Worm (Caenorhabditis elegans) whole organism, L1 larva: ENCODE measurements around the gene nspb-11.
A peak's percentile ranks its signal among the peaks of the same experiment; 100 is the strongest.

Source experiments
- C34B4.2 ChIP-seq: sonication (generic microtip); optimal IDR thresholded peaks from 2 replicates; lab custom pipeline; 2017; ENCODE audit warnings: mild to moderate bottlenecking, missing genetic modification characterization, missing compliant biosample characterization
- aly-2 ChIP-seq: fragments of 150-350 bp; optimal IDR thresholded peaks from 2 replicates; lab custom pipeline; 2014; ENCODE audit warnings: missing biosample characterization, missing genetic modification characterization
- ama-1 ChIP-seq: fragments of 150-350 bp; optimal IDR thresholded peaks from 2 replicates; lab custom pipeline; 2014
- blmp-1 ChIP-seq: fragments of 150-350 bp; optimal IDR thresholded peaks from 2 replicates; lab custom pipeline; 2014; ENCODE audit warnings: missing biosample characterization, missing genetic modification characterization
- ceh-8 ChIP-seq: fragments of 200-800 bp; sonication (Bioruptor generic); optimal IDR thresholded peaks from 2 replicates; lab custom pipeline; 2018; ENCODE audit warnings: mild to moderate bottlenecking, missing genetic modification characterization, moderate library complexity, missing compliant biosample characterization
- ceh-90 ChIP-seq: sonication (generic microtip); optimal IDR thresholded peaks from 2 replicates; lab custom pipeline; 2016; ENCODE audit warnings: missing genetic modification characterization, missing compliant biosample characterization
- dsc-1 ChIP-seq: sonication (generic microtip); optimal IDR thresholded peaks from 2 replicates; lab custom pipeline; 2016; ENCODE audit warnings: mild to moderate bottlenecking, missing genetic modification characterization, missing compliant biosample characterization
- efl-1 ChIP-seq, 4 experiments: fragments of 150-350 bp; optimal IDR thresholded peaks in 3 of 4; peaks in 1 of 4; 1 replicate in 1 of 4; 2 replicates in 3 of 4; lab custom pipeline; 2014; ENCODE audit warnings: missing biosample characterization in 2 of 4, missing genetic modification characterization in 2 of 4, missing genetic modification reagents in 2 of 4
- efl-3 ChIP-seq: fragments of 200-800 bp; sonication (Bioruptor generic); optimal IDR thresholded peaks from 2 replicates; lab custom pipeline; 2018; ENCODE audit warnings: mild to moderate bottlenecking, missing genetic modification characterization, missing compliant biosample characterization
- elt-2 ChIP-seq: sonication (generic microtip); optimal IDR thresholded peaks from 2 replicates; lab custom pipeline; 2016; ENCODE audit warnings: missing genetic modification characterization, mild to moderate bottlenecking, inconsistent platforms, missing compliant biosample characterization, missing genetic modification reagents
- elt-3 ChIP-seq, 6 experiments: fragments of 150-350 bp in 1 of 6; sonication (generic microtip); optimal IDR thresholded peaks; 2 replicates each; lab custom pipeline; 2017 to 2018; ENCODE audit warnings: missing biosample characterization in 6 of 6, missing genetic modification characterization in 6 of 6, inconsistent platforms in 1 of 6
- ets-5 ChIP-seq: fragments of 200-800 bp; sonication (Bioruptor generic); IDR thresholded peaks from 2 replicates; pipeline ENCODE4 v1.3.6; 2022; ENCODE audit warnings: missing genetic modification characterization, missing compliant biosample characterization
- fkh-10 ChIP-seq: sonication (generic microtip); optimal IDR thresholded peaks from 2 replicates; lab custom pipeline; 2017; ENCODE audit warnings: missing biosample characterization, missing genetic modification reagents, missing genetic modification characterization
- fkh-4 ChIP-seq: sonication (generic microtip); optimal IDR thresholded peaks from 2 replicates; lab custom pipeline; 2016; ENCODE audit warnings: missing compliant biosample characterization, missing genetic modification characterization, borderline replicate concordance
- grh-1 ChIP-seq: fragments of 200-800 bp; sonication (Bioruptor generic); IDR thresholded peaks from 2 replicates; pipeline ENCODE4 v1.3.6; 2022; ENCODE audit warnings: missing genetic modification reagents, missing genetic modification characterization, missing compliant biosample characterization
- hlh-17 ChIP-seq: fragments of 200-800 bp; sonication (Bioruptor generic); optimal IDR thresholded peaks from 2 replicates; lab custom pipeline; 2018; ENCODE audit warnings: missing genetic modification characterization, mild to moderate bottlenecking, missing compliant biosample characterization, moderate library complexity, borderline replicate concordance
- hpl-2 ChIP-seq: fragments of 150-350 bp; optimal IDR thresholded peaks from 2 replicates; lab custom pipeline; 2014; ENCODE audit warnings: missing biosample characterization, missing genetic modification reagents, missing genetic modification characterization
- isw-1 ChIP-seq: fragments of 200-800 bp; sonication (Bioruptor generic); IDR thresholded peaks from 2 replicates; pipeline ENCODE4 v1.3.6; 2022; ENCODE audit warnings: missing genetic modification characterization, missing compliant biosample characterization
- lin-13 ChIP-seq: fragments of 150-350 bp; optimal IDR thresholded peaks from 2 replicates; lab custom pipeline; 2014; ENCODE audit warnings: missing biosample characterization, missing genetic modification reagents, missing genetic modification characterization
- lin-35 ChIP-seq, 2 experiments: fragments of 150-350 bp; optimal IDR thresholded peaks; 2 replicates each; lab custom pipeline; 2014; ENCODE audit warnings: missing biosample characterization in 2 of 2, missing genetic modification characterization in 2 of 2, missing genetic modification reagents in 2 of 2
- lir-3 ChIP-seq: sonication (generic microtip); optimal IDR thresholded peaks from 2 replicates; lab custom pipeline; 2016; ENCODE audit warnings: mild to moderate bottlenecking, missing genetic modification characterization, moderate library complexity, missing compliant biosample characterization; ENCODE audit not compliant: poor library complexity
- lsy-2 ChIP-seq, 2 experiments: fragments of 150-350 bp; optimal IDR thresholded peaks; 2 replicates each; lab custom pipeline; 2014; ENCODE audit warnings: missing biosample characterization in 2 of 2, missing genetic modification characterization in 2 of 2
- mef-2 ChIP-seq: fragments of 150-350 bp; optimal IDR thresholded peaks from 2 replicates; lab custom pipeline; 2014; ENCODE audit warnings: missing biosample characterization, missing genetic modification characterization
- nhr-11 ChIP-seq: fragments of 150-350 bp; optimal IDR thresholded peaks from 2 replicates; lab custom pipeline; 2014; ENCODE audit warnings: missing biosample characterization, missing genetic modification characterization
- nhr-12 ChIP-seq: sonication (generic microtip); optimal IDR thresholded peaks from 2 replicates; lab custom pipeline; 2017; ENCODE audit warnings: missing biosample characterization, missing genetic modification characterization
- nhr-19 ChIP-seq: fragments of 200-800 bp; sonication (Bioruptor generic); conservative IDR thresholded peaks from 2 replicates; pipeline ENCODE4 v1.3.6; 2022; ENCODE audit warnings: missing genetic modification characterization, missing compliant biosample characterization
- nhr-76 ChIP-seq: sonication (generic microtip); optimal IDR thresholded peaks from 2 replicates; lab custom pipeline; 2017; ENCODE audit warnings: missing biosample characterization, missing genetic modification characterization
- nhr-77 ChIP-seq: fragments of 150-350 bp; optimal IDR thresholded peaks from 2 replicates; lab custom pipeline; 2014; ENCODE audit warnings: missing biosample characterization, missing genetic modification characterization
- nhr-84 ChIP-seq: sonication (generic microtip); optimal IDR thresholded peaks from 2 replicates; lab custom pipeline; 2017; ENCODE audit warnings: missing biosample characterization, missing genetic modification characterization
- nhr-90 ChIP-seq: sonication (generic microtip); optimal IDR thresholded peaks from 2 replicates; lab custom pipeline; 2016; ENCODE audit warnings: mild to moderate bottlenecking, missing genetic modification characterization, missing compliant biosample characterization; ENCODE audit not compliant: poor library complexity
- skn-1 ChIP-seq: fragments of 150-350 bp; optimal IDR thresholded peaks from 2 replicates; lab custom pipeline; 2014; ENCODE audit warnings: missing biosample characterization, missing genetic modification characterization
- snpc-4 ChIP-seq: fragments of 150-350 bp; optimal IDR thresholded peaks from 2 replicates; lab custom pipeline; 2014; ENCODE audit warnings: missing biosample characterization, missing genetic modification characterization
- sox-4 ChIP-seq: sonication (generic microtip); optimal IDR thresholded peaks from 2 replicates; lab custom pipeline; 2016; ENCODE audit warnings: missing genetic modification characterization, missing compliant biosample characterization
- unc-130 ChIP-seq: fragments of 150-350 bp; optimal IDR thresholded peaks from 2 replicates; lab custom pipeline; 2017; ENCODE audit warnings: missing biosample characterization, missing genetic modification characterization, inconsistent platforms
- xbp-1 ChIP-seq: sonication (generic microtip); optimal IDR thresholded peaks from 2 replicates; lab custom pipeline; 2016; ENCODE audit warnings: missing genetic modification characterization, missing compliant biosample characterization
- zip-4 ChIP-seq: fragments of 200-800 bp; sonication (Bioruptor generic); optimal IDR thresholded peaks from 2 replicates; lab custom pipeline; 2018; ENCODE audit warnings: mild to moderate bottlenecking, missing genetic modification characterization, moderate library complexity, missing compliant biosample characterization

nspb-11 gene

DNA sequence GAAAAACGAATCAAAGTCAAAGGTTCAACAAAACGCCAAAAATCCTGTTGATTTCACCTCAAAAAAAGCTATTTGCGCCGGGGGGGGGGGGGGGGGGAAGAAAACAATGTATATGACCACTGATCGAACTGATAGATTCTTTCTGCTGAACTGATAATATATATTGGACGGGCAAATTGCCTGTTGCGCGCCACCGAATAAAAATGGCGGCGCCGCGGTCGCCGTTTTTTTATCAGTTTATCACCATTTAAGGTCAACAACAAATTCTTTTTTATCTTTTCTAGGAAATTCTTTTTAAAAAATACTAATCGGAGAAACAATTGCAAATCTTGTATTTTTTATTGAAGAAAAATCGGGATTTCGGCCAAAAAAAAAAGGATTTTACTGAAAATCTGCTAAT is 27.4 kb upstream of the nspb-11 start:
- TF ChIP-seq elt-3 (tag; optimal IDR thresholded peaks at IDR 0.05; lab: Kevin White, UChicago) (peak in 1 of 6 experiments; percentile 70), efl-3 (GFP tag; lab: Kevin White, UChicago) (no peak), nhr-19 (GFP tag; lab: Robert Waterston, UW) (0 out of 2 replicates have a peak, but pooled peaks have one; percentile 8), elt-2 (peak; percentile 73), blmp-1 (tag; lab: Kevin White, UChicago) (peak; percentile 20)

DNA sequence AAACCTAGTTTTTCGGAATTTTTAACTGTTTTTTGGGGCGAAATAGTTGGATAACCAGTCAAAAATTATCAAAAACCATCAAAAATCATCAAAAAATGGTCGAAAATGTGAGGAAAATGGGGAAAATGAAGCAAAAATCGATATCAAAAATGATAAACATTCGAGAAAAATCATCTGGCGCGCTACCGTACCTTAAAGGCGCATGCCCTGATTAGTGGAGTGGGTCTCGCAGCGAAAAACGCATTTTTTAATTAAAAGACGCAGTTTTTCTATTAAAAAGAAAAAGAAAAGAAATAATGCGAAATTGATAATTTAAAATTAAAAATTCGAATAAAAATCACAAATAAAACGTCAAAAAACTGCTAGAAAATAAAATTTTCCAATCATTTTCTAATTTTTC is 26.8 kb upstream of the nspb-11 start, which contains the start of gene F35C5.1:
Gene F35C5.1, plus strand, starts transcription at position 399 of the 400 bp plus-strand sequence.
- TF ChIP-seq sox-4 (no peak), ceh-90 (tag; lab: Kevin White, UChicago) (no peak), snpc-4 (tag; lab: Kevin White, UChicago) (no peak), nhr-12 (no peak), skn-1 (tag; lab: Kevin White, UChicago) (no peak), lsy-2 (tag; optimal IDR thresholded peaks at IDR 0.05; lab: Kevin White, UChicago) (no peak), elt-2 (no peak), ets-5 (GFP tag; lab: Robert Waterston, UW) (no peak)

DNA sequence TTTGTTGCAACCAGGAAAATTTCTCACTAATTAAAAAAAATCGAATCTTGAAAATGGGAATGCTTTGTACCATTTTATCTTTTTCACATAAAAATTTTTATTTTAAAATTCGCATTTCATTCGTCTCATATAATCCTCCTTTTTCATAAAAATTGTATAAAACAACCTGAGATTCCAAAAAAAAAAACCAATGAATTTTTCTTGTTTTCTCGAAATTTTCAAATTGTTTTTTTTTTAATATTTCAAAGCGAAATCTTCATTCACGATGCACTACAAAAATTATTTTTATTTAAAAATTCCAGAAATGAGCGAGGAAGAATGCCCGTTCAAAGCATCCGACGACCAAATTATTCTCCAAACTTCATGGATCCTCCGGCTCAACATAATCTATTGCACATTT is 22.2 kb upstream of the nspb-11 start, which contains the start of gene sra-14:
Gene sra-14, plus strand, starts transcription at position 301 of the 400 bp plus-strand sequence.
- TF ChIP-seq nhr-12 (no peak), ceh-8 (GFP tag; lab: Kevin White, UChicago) (no peak), nhr-77 (tag; lab: Kevin White, UChicago) (no peak), nhr-76 (tag; lab: Kevin White, UChicago) (no peak), lin-13 (GFP tag; lab: Kevin White, UChicago) (no peak), lin-35 (GFP tag; optimal IDR thresholded peaks at IDR 0.05; lab: Kevin White, UChicago) (no peak), hlh-17 (GFP tag; lab: Kevin White, UChicago) (no peak), mef-2 (tag; lab: Kevin White, UChicago) (no peak), hpl-2 (no peak), isw-1 (GFP tag; lab: Robert Waterston, UW) (no peak), fkh-10 (GFP tag; lab: Kevin White, UChicago) (no peak), nhr-84 (tag; lab: Kevin White, UChicago) (no peak), fkh-4 (tag; lab: Kevin White, UChicago) (no peak), lir-3 (tag; lab: Kevin White, UChicago) (no peak), xbp-1 (tag; lab: Kevin White, UChicago) (no peak), nhr-11 (no peak), nhr-19 (GFP tag; lab: Robert Waterston, UW) (no peak), efl-1 (optimal IDR thresholded peaks at IDR 0.05; lab: Kevin White, UChicago) (no peak), efl-1 (GFP tag; optimal IDR thresholded peaks at IDR 0.05 in 1 of 2; lab: Kevin White, UChicago) (no peak), zip-4 (GFP tag; lab: Kevin White, UChicago) (no peak), grh-1 (no peak)

DNA sequence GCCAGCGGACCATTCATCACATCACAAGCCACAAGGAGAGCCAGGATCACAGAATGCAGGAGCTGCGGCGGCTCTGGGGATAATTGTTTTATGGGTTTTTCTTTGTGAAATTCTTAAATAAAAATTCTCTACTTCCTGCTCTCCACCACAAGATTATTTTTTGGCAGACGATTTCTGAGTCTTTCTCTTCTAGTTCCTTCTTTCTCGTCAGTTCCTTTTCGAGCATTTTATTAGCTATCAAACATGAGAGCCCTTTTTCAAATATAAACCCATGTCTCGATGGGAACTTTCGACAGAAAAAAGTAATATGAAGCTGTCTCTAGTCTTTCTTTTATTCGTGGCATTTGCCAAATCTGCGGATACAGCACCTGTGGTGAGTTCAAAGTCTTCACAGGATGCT is 18.7 kb upstream of the nspb-11 start, which contains the start of gene F35C5.3:
Gene F35C5.3, plus strand, starts transcription at position 301 of the 400 bp plus-strand sequence.
- TF ChIP-seq elt-2 (no peak), dsc-1 (tag; lab: Kevin White, UChicago) (no peak), aly-2 (no peak), C34B4.2 (tag; lab: Kevin White, UChicago) (no peak), unc-130 (tag; lab: Kevin White, UChicago) (no peak), ama-1 (no peak), nhr-90 (no peak)
